Worm (Caenorhabditis elegans) whole organism, L1 larva: ENCODE measurements around the gene cyp-34A5.

Experiments
- dpl-1 ChIP-seq, 3 experiments: fragments of 150-350 bp in 2 of 3; sonication (generic microtip) in 1 of 3; optimal IDR thresholded peaks; 2 replicates each; lab custom pipeline; 2014 to 2017; ENCODE audit warnings: missing biosample characterization in 3 of 3, missing genetic modification characterization in 3 of 3, missing genetic modification reagents in 3 of 3
- lin-15B ChIP-seq: fragments of 150-350 bp; sonication (generic microtip); optimal IDR thresholded peaks from 3 replicates; lab custom pipeline; 2014; ENCODE audit warnings: missing biosample characterization, missing genetic modification characterization
- lsy-2 ChIP-seq, 2 experiments: fragments of 150-350 bp; optimal IDR thresholded peaks; 2 replicates each; lab custom pipeline; 2014; ENCODE audit warnings: missing biosample characterization in 2 of 2, missing genetic modification characterization in 2 of 2
- nhr-237 ChIP-seq: fragments of 150-350 bp; optimal IDR thresholded peaks from 2 replicates; lab custom pipeline; 2014; ENCODE audit warnings: missing biosample characterization, missing genetic modification characterization
- nhr-28 ChIP-seq: fragments of 150-350 bp; optimal IDR thresholded peaks from 2 replicates; lab custom pipeline; 2014; ENCODE audit warnings: missing biosample characterization, missing genetic modification characterization
- tbx-2 ChIP-seq: sonication (generic microtip); optimal IDR thresholded peaks from 2 replicates; lab custom pipeline; 2016; ENCODE audit warnings: missing genetic modification characterization, missing compliant biosample characterization
- unc-62 ChIP-seq: fragments of 150-350 bp; optimal IDR thresholded peaks from 2 replicates; lab custom pipeline; 2014; ENCODE audit warnings: missing biosample characterization, missing genetic modification reagents, missing genetic modification characterization

ce11 chrV:3938789-3939188 is 18.7 kb downstream of the cyp-34A5 start, which contains the start of gene cyp-35B1:
- TF ChIP-seq lsy-2 (tag; optimal IDR thresholded peaks at IDR 0.05; lab: Kevin White, UChicago), result no peak
- TF ChIP-seq nhr-237 (tag; lab: Kevin White, UChicago), result no peak
- no peak for TF ChIP-seq unc-62 (GFP tag; lab: Kevin White, UChicago)
- no peak for TF ChIP-seq lin-15B (tag; lab: Kevin White, UChicago)
- TF ChIP-seq nhr-28 (tag; lab: Kevin White, UChicago), result no peak
- no peak for TF ChIP-seq dpl-1 (GFP tag; optimal IDR thresholded peaks at IDR 0.05; lab: Kevin White, UChicago)
- no peak for TF ChIP-seq tbx-2 (tag; lab: Kevin White, UChicago)
